Comparison of ENCODE assay signal across 6 fruit fly cellular contexts in the genomic region with DNA sequence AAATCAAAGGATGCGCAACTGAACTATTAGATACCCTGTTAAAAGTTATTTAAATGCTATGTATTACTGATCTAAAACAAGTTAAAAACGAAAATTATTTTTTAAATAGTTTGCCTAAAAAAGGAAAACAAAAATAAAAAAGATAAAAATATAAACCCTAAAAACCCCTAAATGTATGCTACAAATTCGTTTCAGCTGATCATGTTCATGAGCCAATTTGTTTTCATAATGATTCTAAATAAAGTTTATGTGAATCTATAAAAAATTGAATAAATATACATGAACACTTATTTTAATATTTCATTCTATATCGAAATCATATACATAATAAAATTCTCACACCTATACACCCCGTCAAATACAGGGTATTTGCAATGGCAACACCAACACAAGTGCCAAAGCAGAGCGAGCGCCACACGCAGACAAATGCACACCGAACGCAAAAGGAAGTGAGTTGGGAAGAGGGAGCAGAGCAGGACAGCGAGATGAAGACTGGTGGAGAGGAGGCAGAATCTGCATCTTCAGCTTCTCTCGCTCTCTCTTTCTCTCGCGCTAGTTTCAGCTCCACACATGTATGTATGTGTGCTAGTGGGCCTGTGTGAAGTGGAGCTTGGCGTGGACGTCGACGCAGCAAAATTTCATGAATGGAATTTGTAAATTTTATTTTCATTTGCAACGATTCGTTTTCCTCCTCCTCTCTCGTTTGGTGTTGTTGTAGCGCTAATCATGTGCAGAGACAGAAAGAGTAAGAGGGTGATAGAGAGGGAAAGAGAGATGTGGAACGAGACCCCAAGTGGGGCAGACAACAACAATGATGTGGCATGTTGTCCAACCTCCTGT.
TF ChIP-seq lines count a peak whose summit lies in the region.

No protein-coding gene starts in this region.

- TF ChIP-seq CTCF in whole organism, embryonic (GFP tag; optimal IDR thresholded peaks at IDR 0.05; lab: Kevin White, UChicago) = no peak

TF ChIP-seq in whole organism, 6 proteins besides CTCF, POLR2A, EP300 and RAD21:
- TF ChIP-seq EcR (GFP tag; optimal IDR thresholded peaks at IDR 0.05; lab: Kevin White, UChicago) = no peak
- peak; percentile 85 for TF ChIP-seq pan (optimal IDR thresholded peaks at IDR 0.05; lab: Kevin White, UChicago)
- no peak for TF ChIP-seq psq (optimal IDR thresholded peaks at IDR 0.05; lab: Kevin White, UChicago)
- TF ChIP-seq Dll (optimal IDR thresholded peaks at IDR 0.05; lab: Kevin White, UChicago) = no peak
- TF ChIP-seq CG8478 (optimal IDR thresholded peaks at IDR 0.05; lab: Kevin White, UChicago) = peak; percentile 14
- no peak for TF ChIP-seq usp (GFP tag; optimal IDR thresholded peaks at IDR 0.05; lab: Kevin White, UChicago)
TF ChIP-seq in whole organism: peak in this region for 2.

TF ChIP-seq in whole organism, adult, 20 proteins besides CTCF, POLR2A, EP300 and RAD21:
- TF ChIP-seq Clk (GFP tag; optimal IDR thresholded peaks at IDR 0.05; lab: Kevin White, UChicago) (no peak), tj (GFP tag; optimal IDR thresholded peaks at IDR 0.05; lab: Kevin White, UChicago) (peak; percentile 78)

TF ChIP-seq in whole organism, embryonic, 481 proteins besides CTCF, POLR2A, EP300 and RAD21 (continues in another document):
- TF ChIP-seq Lhr (GFP tag; optimal IDR thresholded peaks at IDR 0.05; lab: Kevin White, UChicago) (peak; percentile 2), ci (GFP tag; IDR thresholded peaks at IDR 0.05; lab: Robert Waterston, UW) (no peak), CG18619 (GFP tag; optimal IDR thresholded peaks at IDR 0.05; lab: Kevin White, UChicago) (peak; percentile 1), D (optimal IDR thresholded peaks at IDR 0.05; lab: Kevin White, UChicago) (no peak), D (GFP tag; optimal IDR thresholded peaks at IDR 0.05; lab: Kevin White, UChicago) (peak; percentile 41), chif (GFP tag; optimal IDR thresholded peaks at IDR 0.05; lab: Kevin White, UChicago) (no peak), CoRest (tag; optimal IDR thresholded peaks at IDR 0.05; lab: Kevin White, UChicago) (peak; percentile 45), tin (GFP tag; optimal IDR thresholded peaks at IDR 0.05; lab: Kevin White, UChicago) (no peak), gem (tag; optimal IDR thresholded peaks at IDR 0.05; lab: Kevin White, UChicago) (peak; percentile 64), CG31365 (tag; optimal IDR thresholded peaks at IDR 0.05; lab: Kevin White, UChicago) (no peak), bsh (GFP tag; optimal IDR thresholded peaks at IDR 0.05; lab: Kevin White, UChicago) (peak; percentile 46 to 81), cg (GFP tag; optimal IDR thresholded peaks at IDR 0.05; lab: Kevin White, UChicago) (peak; percentile 59), CG5245 (GFP tag; optimal IDR thresholded peaks at IDR 0.05; lab: Kevin White, UChicago) (no peak), gce (GFP tag; IDR thresholded peaks at IDR 0.05; lab: Robert Waterston, UW) (no peak), CG6689 (GFP tag; IDR thresholded peaks at IDR 0.05; lab: Robert Waterston, UW) (peak; percentile 47; the same call in 1 of the 2 replicates), CG10654 (GFP tag; optimal IDR thresholded peaks at IDR 0.05; lab: Kevin White, UChicago) (peak; percentile 2), sqz (GFP tag; optimal IDR thresholded peaks at IDR 0.05; lab: Kevin White, UChicago) (no peak), lola (GFP tag; optimal IDR thresholded peaks at IDR 0.05; lab: Kevin White, UChicago) (peak in 1 of 3 experiments; percentile 54)

TF ChIP-seq in whole organism, prepupa, 60 proteins besides CTCF, POLR2A, EP300 and RAD21 (continues in another document):
- TF ChIP-seq salr (GFP tag; optimal IDR thresholded peaks at IDR 0.05; lab: Kevin White, UChicago) (peak; percentile 47 to 97), fd85E (GFP tag; optimal IDR thresholded peaks at IDR 0.05; lab: Kevin White, UChicago) (peak; percentile 7), net (GFP tag; optimal IDR thresholded peaks at IDR 0.05; lab: Kevin White, UChicago) (peak; percentile 87), CG4318 (GFP tag; optimal IDR thresholded peaks at IDR 0.05; lab: Kevin White, UChicago) (peak; percentile 91), CG6854 (GFP tag; optimal IDR thresholded peaks at IDR 0.05; lab: Kevin White, UChicago) (no peak), CG6808 (GFP tag; optimal IDR thresholded peaks at IDR 0.05; lab: Kevin White, UChicago) (peak; percentile 96), cyc (GFP tag; optimal IDR thresholded peaks at IDR 0.05; lab: Kevin White, UChicago) (peak; percentile 70), Smox (GFP tag; optimal IDR thresholded peaks at IDR 0.05; lab: Kevin White, UChicago) (peak; percentile 75), Hr39 (GFP tag; optimal IDR thresholded peaks at IDR 0.05; lab: Kevin White, UChicago) (peak; percentile 52), Eip78C (GFP tag; lab: Kevin White, UChicago) (peak; percentile 96), fkh (GFP tag; optimal IDR thresholded peaks at IDR 0.05; lab: Kevin White, UChicago) (no peak), Sox102F (GFP tag; optimal IDR thresholded peaks at IDR 0.05; lab: Kevin White, UChicago) (peak; percentile 51), lz (GFP tag; optimal IDR thresholded peaks at IDR 0.05; lab: Kevin White, UChicago) (peak; percentile 75), pdm3 (GFP tag; optimal IDR thresholded peaks at IDR 0.05; lab: Kevin White, UChicago) (peak; percentile 72), CG6163 (GFP tag; IDR thresholded peaks at IDR 0.05; lab: Robert Waterston, UW) (peak; percentile 48; the same call in 2 of the 3 replicates), CG6276 (GFP tag; optimal IDR thresholded peaks at IDR 0.05; lab: Kevin White, UChicago) (peak; percentile 86), Lpt (GFP tag; optimal IDR thresholded peaks at IDR 0.05; lab: Kevin White, UChicago) (peak; percentile 58), CG3919 (GFP tag; optimal IDR thresholded peaks at IDR 0.05; lab: Kevin White, UChicago) (peak; percentile 91), CG7368 (GFP tag; optimal IDR thresholded peaks at IDR 0.05; lab: Kevin White, UChicago) (peak; percentile 70)

TF ChIP-seq in whole organism, pupa, 21 proteins besides CTCF, POLR2A, EP300 and RAD21 (continues in another document):
- no peak for TF ChIP-seq gl (tag; optimal IDR thresholded peaks at IDR 0.05; lab: Kevin White, UChicago)
- peak; percentile 52 for TF ChIP-seq Pif1A (GFP tag; optimal IDR thresholded peaks at IDR 0.05; lab: Kevin White, UChicago)
- peak; percentile 51; the same call in 1 of the 2 replicates for TF ChIP-seq CG32121 (GFP tag; IDR thresholded peaks at IDR 0.05; lab: Robert Waterston, UW)
- TF ChIP-seq Pif1B (GFP tag; optimal IDR thresholded peaks at IDR 0.05; lab: Kevin White, UChicago) = peak; percentile 77
- TF ChIP-seq D1 (tag; optimal IDR thresholded peaks at IDR 0.05; lab: Kevin White, UChicago) = peak; percentile 87
- TF ChIP-seq CG9948 (tag; optimal IDR thresholded peaks at IDR 0.05; lab: Kevin White, UChicago) = peak; percentile 96
- peak; percentile 76 for TF ChIP-seq EcR (GFP tag; optimal IDR thresholded peaks at IDR 0.05; lab: Kevin White, UChicago)
- TF ChIP-seq CG34367 (tag; optimal IDR thresholded peaks at IDR 0.05; lab: Kevin White, UChicago) = peak; percentile 88
- peak; percentile 96 for TF ChIP-seq CG14655 (GFP tag; optimal IDR thresholded peaks at IDR 0.05; lab: Kevin White, UChicago)
- peak; percentile 33; the same call in 1 of the 2 replicates for TF ChIP-seq Ets98B (GFP tag; IDR thresholded peaks at IDR 0.05; lab: Robert Waterston, UW)
- peak; percentile 97 for TF ChIP-seq CG8159 (tag; optimal IDR thresholded peaks at IDR 0.05; lab: Kevin White, UChicago)
- TF ChIP-seq CG12605 (GFP tag; IDR thresholded peaks at IDR 0.05; lab: Robert Waterston, UW) = no peak; the same call in none of the 2 replicates
- TF ChIP-seq fd96Ca (GFP tag; IDR thresholded peaks at IDR 0.05; lab: Robert Waterston, UW) = peak; percentile 70
- TF ChIP-seq CG4496 (GFP tag; IDR thresholded peaks at IDR 0.05; lab: Robert Waterston, UW) = no peak
- TF ChIP-seq Snoo (tag; optimal IDR thresholded peaks at IDR 0.05; lab: Kevin White, UChicago) = peak; percentile 74
- no peak for TF ChIP-seq CG10348 (GFP tag; IDR thresholded peaks at IDR 0.05; lab: Robert Waterston, UW)
- peak; percentile 90 for TF ChIP-seq CG8301 (tag; optimal IDR thresholded peaks at IDR 0.05; lab: Kevin White, UChicago)
- peak; percentile 95 for TF ChIP-seq CG15710 (tag; optimal IDR thresholded peaks at IDR 0.05; lab: Kevin White, UChicago)
- TF ChIP-seq rn (GFP tag; IDR thresholded peaks at IDR 0.05; lab: Robert Waterston, UW) = peak; percentile 65
- TF ChIP-seq CG17806 (tag; optimal IDR thresholded peaks at IDR 0.05; lab: Kevin White, UChicago) = peak; percentile 90

TF ChIP-seq in whole organism, wandering third instar larva, 38 proteins besides CTCF, POLR2A, EP300 and RAD21 (continues in another document):
- peak; percentile 32 for TF ChIP-seq fru (GFP tag; optimal IDR thresholded peaks at IDR 0.05; lab: Kevin White, UChicago)
- TF ChIP-seq sv (GFP tag; optimal IDR thresholded peaks at IDR 0.05; lab: Kevin White, UChicago) = no peak
- TF ChIP-seq CrebA (GFP tag; optimal IDR thresholded peaks at IDR 0.05; lab: Kevin White, UChicago; ENCODE audit: borderline replicate concordance) = no peak
- no peak for TF ChIP-seq Dfd (GFP tag; optimal IDR thresholded peaks at IDR 0.05; lab: Kevin White, UChicago)
- peak; percentile 48 for TF ChIP-seq CG9705 (GFP tag; optimal IDR thresholded peaks at IDR 0.05; lab: Kevin White, UChicago)
- TF ChIP-seq Hnf4 (GFP tag; optimal IDR thresholded peaks at IDR 0.05; lab: Kevin White, UChicago) = no peak
- TF ChIP-seq psq (GFP tag; optimal IDR thresholded peaks at IDR 0.05; lab: Kevin White, UChicago) = peak; percentile 74
- peak; percentile 66 for TF ChIP-seq rgr (GFP tag; optimal IDR thresholded peaks at IDR 0.05; lab: Kevin White, UChicago)
- peak; percentile 42 for TF ChIP-seq brk (GFP tag; optimal IDR thresholded peaks at IDR 0.05; lab: Kevin White, UChicago)
- TF ChIP-seq usp (GFP tag; optimal IDR thresholded peaks at IDR 0.05; lab: Kevin White, UChicago) = no peak
- no peak for TF ChIP-seq GATAd (GFP tag; optimal IDR thresholded peaks at IDR 0.05; lab: Kevin White, UChicago)
- peak; percentile 14 for TF ChIP-seq Hr83 (GFP tag; optimal IDR thresholded peaks at IDR 0.05; lab: Kevin White, UChicago; ENCODE audit: poor library complexity, severe bottlenecking)
- TF ChIP-seq Sp1 (GFP tag; optimal IDR thresholded peaks at IDR 0.05; lab: Kevin White, UChicago) = peak; percentile 91
- TF ChIP-seq sage (GFP tag; optimal IDR thresholded peaks at IDR 0.05; lab: Kevin White, UChicago) = peak; percentile 21
- peak; percentile 83 for TF ChIP-seq OdsH (GFP tag; optimal IDR thresholded peaks at IDR 0.05; lab: Kevin White, UChicago)
- TF ChIP-seq pan (optimal IDR thresholded peaks at IDR 0.05; lab: Kevin White, UChicago) = peak; percentile 53
- peak; percentile 50 to 63 for TF ChIP-seq dl (GFP tag; optimal IDR thresholded peaks at IDR 0.05; lab: Kevin White, UChicago; ENCODE audit: insufficient read depth in 1 of 2, partially characterized antibody in 2 of 2)
- no peak for TF ChIP-seq dsf (GFP tag; optimal IDR thresholded peaks at IDR 0.05; lab: Kevin White, UChicago; ENCODE audit: borderline replicate concordance)
- no peak for TF ChIP-seq CG32264 (GFP tag; optimal IDR thresholded peaks at IDR 0.05; lab: Kevin White, UChicago)
- TF ChIP-seq tai (GFP tag; optimal IDR thresholded peaks at IDR 0.05; lab: Kevin White, UChicago) = peak; percentile 32
- TF ChIP-seq Dif (GFP tag; optimal IDR thresholded peaks at IDR 0.05; lab: Kevin White, UChicago; ENCODE audit: partially characterized antibody) = peak; percentile 64
